Fruit fly (Drosophila melanogaster) whole organism, embryonic: ENCODE data around the gene CG43137.
A peak's percentile ranks its signal among the peaks of the same experiment; 100 is the strongest.

Experiments
- CG11696 ChIP-seq: fragments of 200-800 bp; sonication (Bioruptor generic); IDR thresholded peaks from 2 replicates; pipeline ENCODE4 v1.3.6; 2022; ENCODE audit warnings: missing biosample characterization, missing genetic modification characterization
- CG12236 ChIP-seq: fragments of 200-800 bp; sonication (Bioruptor generic); optimal IDR thresholded peaks from 2 replicates; lab custom pipeline; 2016; ENCODE audit warnings: missing biosample characterization, missing genetic modification characterization
- CG1233 ChIP-seq: fragments of 200-800 bp; sonication (Bioruptor generic); optimal IDR thresholded peaks from 4 replicates; lab custom pipeline; 2018; ENCODE audit warnings: missing biosample characterization, mild to moderate bottlenecking, missing genetic modification characterization
- CG12659 ChIP-seq: fragments of 200-800 bp; sonication (Bioruptor generic); optimal IDR thresholded peaks from 3 replicates; lab custom pipeline; 2017; ENCODE audit warnings: mild to moderate bottlenecking, missing biosample characterization, missing genetic modification reagents, missing genetic modification characterization
- CG12769 ChIP-seq: fragments of 200-800 bp; sonication (Bioruptor generic); optimal IDR thresholded peaks from 2 replicates; lab custom pipeline; 2019; ENCODE audit warnings: missing biosample characterization, mild to moderate bottlenecking, missing genetic modification characterization, moderate library complexity
- CG13287 ChIP-seq: fragments of 200-800 bp; sonication (Bioruptor generic); IDR thresholded peaks from 2 replicates; pipeline ENCODE4 v1.3.6; 2022; ENCODE audit warnings: missing biosample characterization, missing genetic modification characterization; ENCODE audit not compliant: partially characterized antibody
- CG14860 ChIP-seq: fragments of 200-800 bp; sonication (Bioruptor generic); IDR thresholded peaks from 3 replicates; pipeline ENCODE4 v1.3.6; 2022; ENCODE audit warnings: missing biosample characterization, missing genetic modification characterization; ENCODE audit not compliant: partially characterized antibody
- CG15011 ChIP-seq: fragments of 200-800 bp; sonication (Bioruptor generic); optimal IDR thresholded peaks from 3 replicates; lab custom pipeline; 2018; ENCODE audit warnings: missing biosample characterization, mild to moderate bottlenecking, missing genetic modification characterization
- CG1647 ChIP-seq: fragments of 200-800 bp; sonication (Bioruptor generic); optimal IDR thresholded peaks from 3 replicates; lab custom pipeline; 2016; ENCODE audit warnings: missing biosample characterization, missing genetic modification characterization
- CG16815 ChIP-seq: fragments of 200-800 bp; sonication (Bioruptor generic); optimal IDR thresholded peaks from 3 replicates; lab custom pipeline; 2017; ENCODE audit warnings: missing biosample characterization, mild to moderate bottlenecking, missing genetic modification characterization
- CG17328 ChIP-seq: fragments of 200-800 bp; sonication (Bioruptor generic); IDR thresholded peaks from 2 replicates; pipeline ENCODE4 v1.3.6; 2022; ENCODE audit warnings: missing biosample characterization, missing genetic modification characterization
- CG17361 ChIP-seq: fragments of 200-800 bp; sonication (Bioruptor generic); IDR thresholded peaks from 3 replicates; pipeline ENCODE4 v1.3.6; 2022; ENCODE audit warnings: missing biosample characterization, missing genetic modification characterization
- CG17802 ChIP-seq: fragments of 200-800 bp; sonication (Bioruptor generic); optimal IDR thresholded peaks from 2 replicates; lab custom pipeline; 2018; ENCODE audit warnings: missing biosample characterization, mild to moderate bottlenecking, missing genetic modification characterization, moderate library complexity
- CG18619 ChIP-seq: fragments of 200-800 bp; sonication (Bioruptor generic); optimal IDR thresholded peaks from 3 replicates; lab custom pipeline; 2017; ENCODE audit warnings: missing biosample characterization, mild to moderate bottlenecking, missing genetic modification characterization
- CG31365 ChIP-seq: fragments of 200-800 bp; sonication (Bioruptor generic); optimal IDR thresholded peaks from 2 replicates; lab custom pipeline; 2018; ENCODE audit warnings: missing biosample characterization, mild to moderate bottlenecking, missing genetic modification characterization
- CG3726 ChIP-seq: fragments of 200-800 bp; sonication (Bioruptor generic); IDR thresholded peaks from 3 replicates; pipeline ENCODE4, ENCODE4 v1.3.6; 2022; ENCODE audit warnings: missing biosample characterization, missing genetic modification characterization
- CG8765 ChIP-seq: fragments of 200-800 bp; sonication (Bioruptor generic); IDR thresholded peaks from 2 replicates; pipeline ENCODE4 v1.3.6; 2022; ENCODE audit warnings: missing biosample characterization, missing genetic modification characterization
- CkIIα-i1 ChIP-seq: fragments of 200-800 bp; sonication (Bioruptor generic); IDR thresholded peaks from 2 replicates; pipeline ENCODE4 v1.3.6; 2022; ENCODE audit warnings: missing biosample characterization, missing genetic modification characterization
- D19A ChIP-seq: fragments of 200-800 bp; optimal IDR thresholded peaks from 3 replicates; lab custom pipeline; 2019; ENCODE audit warnings: missing biosample characterization, mild to moderate bottlenecking, missing genetic modification characterization, moderate library complexity
- Eip74EF ChIP-seq, 2 experiments: fragments of 200-800 bp in 1 of 2; fragments of >200 bp in 1 of 2; sonication (Bioruptor generic) in 1 of 2; optimal IDR thresholded peaks; 2 replicates each; lab custom pipeline; 2017 to 2019; ENCODE audit warnings: missing biosample characterization in 2 of 2, missing genetic modification characterization in 2 of 2, mild to moderate bottlenecking in 1 of 2, moderate library complexity in 1 of 2
- MBD-R2 ChIP-seq: fragments of 200-800 bp; sonication (Bioruptor generic); IDR thresholded peaks from 2 replicates; pipeline ENCODE4 v1.3.6; 2022; ENCODE audit warnings: missing biosample characterization, missing genetic modification characterization
- Max ChIP-seq: fragments of 200-800 bp; sonication (Bioruptor generic); optimal IDR thresholded peaks from 2 replicates; lab custom pipeline; 2016; ENCODE audit warnings: missing biosample characterization, mild to moderate bottlenecking, missing genetic modification characterization
- NC2α ChIP-seq: fragments of 200-800 bp; sonication (Bioruptor generic); optimal IDR thresholded peaks from 2 replicates; lab custom pipeline; 2016; ENCODE audit warnings: missing biosample characterization, missing genetic modification characterization
- Nf-YA ChIP-seq: fragments of 200-800 bp; sonication (Bioruptor generic); IDR thresholded peaks from 2 replicates; pipeline ENCODE4 v1.3.6; 2022; ENCODE audit warnings: missing biosample characterization, missing genetic modification characterization
- Ravus ChIP-seq: fragments of 200-800 bp; sonication (Bioruptor generic); IDR thresholded peaks from 2 replicates; pipeline ENCODE4 v1.3.6; 2022; ENCODE audit warnings: missing biosample characterization, missing genetic modification characterization
- Rfx ChIP-seq: fragments of 200-800 bp; sonication (Bioruptor generic); IDR thresholded peaks from 2 replicates; pipeline ENCODE4 v1.3.6; 2022; ENCODE audit warnings: missing biosample characterization, missing genetic modification characterization
- Sox100B ChIP-seq: fragments of 200-800 bp; sonication (Bioruptor generic); optimal IDR thresholded peaks from 3 replicates; lab custom pipeline; 2018; ENCODE audit warnings: missing biosample characterization, mild to moderate bottlenecking, missing genetic modification characterization
- ab ChIP-seq: fragments of 200-800 bp; sonication (Bioruptor generic); optimal IDR thresholded peaks from 2 replicates; lab custom pipeline; 2016; ENCODE audit warnings: missing biosample characterization, missing genetic modification characterization
- al ChIP-seq: fragments of 200-800 bp; sonication (Bioruptor generic); IDR thresholded peaks from 2 replicates; pipeline ENCODE4 v1.3.6; 2022; ENCODE audit warnings: missing biosample characterization, missing genetic modification characterization
- ash1 ChIP-seq: fragments of 200-800 bp; sonication (Bioruptor generic); optimal IDR thresholded peaks from 2 replicates; lab custom pipeline; 2018; ENCODE audit warnings: missing biosample characterization, mild to moderate bottlenecking, missing genetic modification characterization
- cg ChIP-seq: fragments of 200-800 bp; sonication (Bioruptor generic); optimal IDR thresholded peaks from 3 replicates; lab custom pipeline; 2019; ENCODE audit warnings: missing biosample characterization, mild to moderate bottlenecking, missing genetic modification characterization, moderate library complexity
- dmrt11E ChIP-seq: fragments of 200-800 bp; sonication (Bioruptor generic); optimal IDR thresholded peaks from 3 replicates; lab custom pipeline; 2018; ENCODE audit warnings: missing biosample characterization, mild to moderate bottlenecking, missing genetic modification characterization, moderate library complexity
- fd96Cb ChIP-seq: fragments of 200-800 bp; sonication (Bioruptor generic); optimal IDR thresholded peaks from 2 replicates; lab custom pipeline; 2018; ENCODE audit warnings: missing biosample characterization, mild to moderate bottlenecking, missing genetic modification characterization, moderate library complexity
- fu2 ChIP-seq: fragments of 200-800 bp; sonication (Bioruptor generic); optimal IDR thresholded peaks from 2 replicates; lab custom pipeline; 2016; ENCODE audit warnings: missing biosample characterization, missing genetic modification characterization
- jing ChIP-seq: fragments of 200-800 bp; sonication (Bioruptor generic); optimal IDR thresholded peaks from 2 replicates; lab custom pipeline; 2018; ENCODE audit warnings: missing biosample characterization, mild to moderate bottlenecking, missing genetic modification characterization
- knrl ChIP-seq: fragments of 200-800 bp; sonication (Bioruptor generic); IDR thresholded peaks from 3 replicates; pipeline ENCODE4 v1.3.6; 2022; ENCODE audit warnings: missing biosample characterization, missing genetic modification characterization; ENCODE audit not compliant: partially characterized antibody
- lilli ChIP-seq: fragments of 200-800 bp; sonication (Bioruptor generic); optimal IDR thresholded peaks from 3 replicates; lab custom pipeline; 2016; ENCODE audit warnings: missing biosample characterization, missing genetic modification characterization
- maf-S ChIP-seq: fragments of 200-800 bp; sonication (Bioruptor generic); optimal IDR thresholded peaks from 2 replicates; lab custom pipeline; 2016; ENCODE audit warnings: missing biosample characterization, missing genetic modification characterization
- nerfin-2 ChIP-seq: fragments of 200-800 bp; sonication (Bioruptor generic); IDR thresholded peaks from 2 replicates; pipeline ENCODE4 v1.3.6; 2022; ENCODE audit warnings: missing biosample characterization, missing genetic modification characterization; ENCODE audit not compliant: partially characterized antibody
- oc ChIP-seq: fragments of 200-800 bp; sonication (Bioruptor generic); optimal IDR thresholded peaks from 2 replicates; lab custom pipeline; 2018; ENCODE audit warnings: missing biosample characterization, mild to moderate bottlenecking, missing genetic modification characterization, moderate library complexity
- p53 ChIP-seq: fragments of 200-800 bp; sonication (Bioruptor generic); optimal IDR thresholded peaks from 2 replicates; lab custom pipeline; 2016; ENCODE audit warnings: missing biosample characterization, missing genetic modification characterization
- pb ChIP-seq: fragments of 200-800 bp; sonication (Bioruptor generic); optimal IDR thresholded peaks from 3 replicates; lab custom pipeline; 2016; ENCODE audit warnings: missing biosample characterization, missing genetic modification characterization
- rib ChIP-seq: fragments of 200-800 bp; sonication (Bioruptor generic); IDR thresholded peaks from 2 replicates; pipeline ENCODE4 v1.3.6; 2022; ENCODE audit warnings: missing biosample characterization, missing genetic modification characterization
- ro ChIP-seq: fragments of 200-800 bp; sonication (Bioruptor generic); IDR thresholded peaks from 2 replicates; pipeline ENCODE4 v1.3.6; 2022; ENCODE audit warnings: missing biosample characterization, missing genetic modification characterization
- sens ChIP-seq: fragments of 200-800 bp; sonication (Bioruptor generic); peaks from one replicate; lab custom pipeline; 2016; ENCODE audit warnings: missing biosample characterization, missing genetic modification characterization
- sisA ChIP-seq: fragments of 200-800 bp; sonication (Bioruptor generic); IDR thresholded peaks from 2 replicates; pipeline ENCODE4 v1.3.6; 2022; ENCODE audit warnings: missing biosample characterization, missing genetic modification characterization
- sr ChIP-seq: fragments of 200-800 bp; sonication (Bioruptor generic); IDR thresholded peaks from 3 replicates; pipeline ENCODE4 v1.3.6; 2022; ENCODE audit warnings: missing biosample characterization, missing genetic modification characterization
- tap ChIP-seq: fragments of 200-800 bp; optimal IDR thresholded peaks from 3 replicates; lab custom pipeline; 2019; ENCODE audit warnings: missing biosample characterization, mild to moderate bottlenecking, missing genetic modification characterization, moderate library complexity
- tx ChIP-seq: fragments of 200-800 bp; sonication (Bioruptor generic); optimal IDR thresholded peaks from 2 replicates; lab custom pipeline; 2016; ENCODE audit warnings: missing biosample characterization, missing genetic modification characterization
- unpg ChIP-seq: fragments of 200-800 bp; sonication (Bioruptor generic); optimal IDR thresholded peaks from 3 replicates; lab custom pipeline; 2018; ENCODE audit warnings: missing biosample characterization, mild to moderate bottlenecking, missing genetic modification characterization, moderate library complexity
- zfh2 ChIP-seq: fragments of 200-800 bp; sonication (Bioruptor generic); optimal IDR thresholded peaks from 2 replicates; lab custom pipeline; 2016; ENCODE audit warnings: missing biosample characterization, missing genetic modification characterization

CG43137 gene

dm6 chrX:5883394-5883793 lies 18.4 kb upstream of the CG43137 start (continued):
- TF ChIP-seq tx (GFP tag; lab: Kevin White, UChicago) (no peak), nerfin-2 (no peak), CG3726 (GFP tag; lab: Robert Waterston, UW) (no peak), sr (no peak), ab (GFP tag; lab: Kevin White, UChicago) (no peak), CG14860 (GFP tag; lab: Robert Waterston, UW) (no peak), dmrt11E (tag; lab: Kevin White, UChicago) (peak; percentile 6), CG17802 (tag; lab: Kevin White, UChicago) (no peak), al (GFP tag; lab: Robert Waterston, UW) (no peak), ash1 (GFP tag; lab: Kevin White, UChicago) (no peak), zfh2 (no peak), CG12659 (peak; percentile 45), fu2 (no peak), CG15011 (GFP tag; lab: Kevin White, UChicago) (no peak), jing (no peak), CG11696 (GFP tag; lab: Robert Waterston, UW) (no peak), CG17328 (GFP tag; lab: Robert Waterston, UW) (peak; percentile 26; the same call in 1 of the 2 replicates), CG1233 (GFP tag; lab: Kevin White, UChicago) (no peak), sisA (0 out of 2 replicates have a peak, but pooled peaks have one; percentile 24), NC2α (GFP tag; lab: Kevin White, UChicago) (no peak), CG17361 (GFP tag; lab: Robert Waterston, UW) (peak; percentile 36; the same call in 1 of the 3 replicates), lilli (peak; percentile 40), Sox100B (GFP tag; lab: Kevin White, UChicago) (no peak), oc (no peak), rib (GFP tag; lab: Robert Waterston, UW) (0 out of 2 replicates have a peak, but pooled peaks have one; percentile 30), Eip74EF (GFP tag; optimal IDR thresholded peaks at IDR 0.05; lab: Kevin White, UChicago) (no peak), CG12769 (peak; percentile 46), cg (GFP tag; lab: Kevin White, UChicago) (no peak), CG31365 (tag; lab: Kevin White, UChicago) (no peak), tap (tag; lab: Kevin White, UChicago) (no peak), ro (GFP tag; lab: Robert Waterston, UW) (no peak), p53 (GFP tag; lab: Kevin White, UChicago) (peak; percentile 17), CG16815 (GFP tag; lab: Kevin White, UChicago) (no peak), D19A (tag; lab: Kevin White, UChicago) (no peak), Max (GFP tag; lab: Kevin White, UChicago) (no peak), CG13287 (GFP tag; lab: Robert Waterston, UW) (peak; percentile 20; the same call in 1 of the 2 replicates), maf-S (peak; percentile 16), CG12236 (GFP tag; lab: Kevin White, UChicago) (no peak), unpg (GFP tag; lab: Kevin White, UChicago) (peak; percentile 24), Rfx (GFP tag; lab: Robert Waterston, UW) (peak; percentile 81), CG8765 (GFP tag; lab: Robert Waterston, UW) (no peak), Ravus (GFP tag; lab: Robert Waterston, UW) (no peak), knrl (no peak; the same call in 2 of the 3 replicates), CkIIα-i1 (GFP tag; lab: Robert Waterston, UW) (no peak), MBD-R2 (GFP tag; lab: Robert Waterston, UW) (0 out of 2 replicates have a peak, but pooled peaks have one; percentile 33), CG1647 (no peak), Nf-YA (GFP tag; lab: Robert Waterston, UW) (no peak), pb (GFP tag; lab: Kevin White, UChicago) (peak; percentile 13), sens (GFP tag; lab: Kevin White, UChicago) (peak; percentile 84), fd96Cb (tag; lab: Kevin White, UChicago) (no peak), CG18619 (GFP tag; lab: Kevin White, UChicago) (peak; percentile 21)
